Fruit fly (Drosophila melanogaster) whole organism, embryonic: ENCODE data around the gene CG8176.
A peak's percentile ranks its signal among the peaks of the same experiment; 100 is the strongest.

ENCODE experiments used
- Awh ChIP-seq: fragments of 200-800 bp; sonication (Bioruptor generic); IDR thresholded peaks from 2 replicates; pipeline ENCODE4, ENCODE4 v1.3.6; 2022; ENCODE audit warnings: missing biosample characterization, missing genetic modification characterization
- BEAF-32 ChIP-seq: fragments of 200-800 bp; sonication (Bioruptor generic); optimal IDR thresholded peaks from 3 replicates; lab custom pipeline; 2017; ENCODE audit warnings: missing biosample characterization, missing genetic modification characterization, mild to moderate bottlenecking, moderate library complexity, missing genetic modification reagents
- CG10267 ChIP-seq: fragments of 200-800 bp; sonication (Bioruptor generic); optimal IDR thresholded peaks from 2 replicates; lab custom pipeline; 2018; ENCODE audit warnings: missing biosample characterization, mild to moderate bottlenecking, missing genetic modification characterization, moderate library complexity
- CG11696 ChIP-seq: fragments of 200-800 bp; sonication (Bioruptor generic); IDR thresholded peaks from 2 replicates; pipeline ENCODE4 v1.3.6; 2022; ENCODE audit warnings: missing biosample characterization, missing genetic modification characterization
- CG15269 ChIP-seq: fragments of 200-800 bp; sonication (Bioruptor generic); optimal IDR thresholded peaks from 2 replicates; lab custom pipeline; 2018; ENCODE audit warnings: missing biosample characterization, mild to moderate bottlenecking, missing genetic modification characterization, moderate library complexity
- CG15514 ChIP-seq: fragments of 200-800 bp; sonication (Bioruptor generic); optimal IDR thresholded peaks from 3 replicates; lab custom pipeline; 2017; ENCODE audit warnings: missing biosample characterization, missing genetic modification characterization, mild to moderate bottlenecking, moderate library complexity, missing genetic modification reagents
- CG17612 ChIP-seq: fragments of 200-800 bp; sonication (Bioruptor generic); IDR thresholded peaks from 2 replicates; pipeline ENCODE4 v1.3.6; 2022; ENCODE audit warnings: missing biosample characterization, missing genetic modification characterization
- CG2120 ChIP-seq: fragments of 200-800 bp; sonication (Bioruptor generic); optimal IDR thresholded peaks from 3 replicates; lab custom pipeline; 2016; ENCODE audit warnings: missing biosample characterization, missing genetic modification characterization
- CG3065 ChIP-seq: fragments of 200-800 bp; sonication (Bioruptor generic); optimal IDR thresholded peaks from 2 replicates; lab custom pipeline; 2016; ENCODE audit warnings: missing biosample characterization, missing genetic modification characterization
- CG4730 ChIP-seq: fragments of 200-800 bp; sonication (Bioruptor generic); IDR thresholded peaks from 2 replicates; pipeline ENCODE4 v1.3.6; 2022; ENCODE audit warnings: missing biosample characterization, missing genetic modification characterization
- CG5245 ChIP-seq: fragments of 200-800 bp; sonication (Bioruptor generic); optimal IDR thresholded peaks from 3 replicates; lab custom pipeline; 2016; ENCODE audit warnings: missing biosample characterization, missing genetic modification characterization
- CG6272 ChIP-seq: fragments of 200-800 bp; sonication (Bioruptor generic); IDR thresholded peaks from 2 replicates; pipeline ENCODE4 v1.3.6; 2022; ENCODE audit warnings: missing biosample characterization, missing genetic modification characterization
- CG6791 ChIP-seq: fragments of 200-800 bp; sonication (Bioruptor generic); IDR thresholded peaks from 3 replicates; pipeline ENCODE4 v1.3.6; 2022; ENCODE audit warnings: missing biosample characterization, missing genetic modification characterization; ENCODE audit not compliant: partially characterized antibody
- CG6813 ChIP-seq: fragments of 200-800 bp; sonication (Bioruptor generic); optimal IDR thresholded peaks from 2 replicates; lab custom pipeline; 2017; ENCODE audit warnings: missing biosample characterization, missing genetic modification characterization, mild to moderate bottlenecking, moderate library complexity, missing genetic modification reagents
- CG7271 ChIP-seq: fragments of 200-800 bp; sonication (Bioruptor generic); optimal IDR thresholded peaks from 2 replicates; lab custom pipeline; 2018; ENCODE audit warnings: missing biosample characterization, mild to moderate bottlenecking, missing genetic modification characterization, moderate library complexity
- CG9437 ChIP-seq: fragments of 200-800 bp; sonication (Bioruptor generic); optimal IDR thresholded peaks from 2 replicates; lab custom pipeline; 2018; ENCODE audit warnings: missing biosample characterization, mild to moderate bottlenecking, missing genetic modification characterization
- CHES-1-like ChIP-seq: fragments of 200-800 bp; sonication (Bioruptor generic); optimal IDR thresholded peaks from 2 replicates; lab custom pipeline; 2016; ENCODE audit warnings: missing biosample characterization, missing genetic modification characterization
- Dbx ChIP-seq: fragments of 200-800 bp; sonication (Bioruptor generic); IDR thresholded peaks from 3 replicates; pipeline ENCODE4 v1.3.6; 2022; ENCODE audit warnings: missing biosample characterization, missing genetic modification characterization
- E2f1 ChIP-seq: fragments of 200-800 bp; sonication (Bioruptor generic); IDR thresholded peaks from 2 replicates; pipeline ENCODE4 v1.3.6; 2022; ENCODE audit warnings: missing biosample characterization, missing genetic modification characterization
- HLHmδ ChIP-seq: fragments of 200-800 bp; sonication (Bioruptor generic); optimal IDR thresholded peaks from 2 replicates; lab custom pipeline; 2018; ENCODE audit warnings: missing biosample characterization, mild to moderate bottlenecking, missing genetic modification characterization, moderate library complexity
- Hr78 ChIP-seq, 2 experiments: fragments of 200-800 bp in 1 of 2; fragments of >200 bp in 1 of 2; sonication (Bioruptor generic) in 1 of 2; optimal IDR thresholded peaks; 2 replicates each; lab custom pipeline; 2017 to 2019; ENCODE audit warnings: missing biosample characterization in 2 of 2, missing genetic modification characterization in 2 of 2, mild to moderate bottlenecking in 1 of 2, moderate library complexity in 1 of 2
- Kr ChIP-seq: fragments of 200-800 bp; sonication (Bioruptor generic); optimal IDR thresholded peaks from 2 replicates; lab custom pipeline; 2017; ENCODE audit warnings: missing biosample characterization, mild to moderate bottlenecking, missing genetic modification characterization
- Med ChIP-seq: fragments of 200-800 bp; sonication (Bioruptor generic); peaks from one replicate; lab custom pipeline; 2016; ENCODE audit warnings: missing biosample characterization, missing genetic modification characterization, mild to moderate bottlenecking, inconsistent platforms, moderate library complexity
- Mrtf ChIP-seq: fragments of 200-800 bp; sonication (Bioruptor generic); IDR thresholded peaks from 3 replicates; pipeline ENCODE4 v1.3.6; 2022; ENCODE audit warnings: missing biosample characterization, missing genetic modification characterization
- Myb ChIP-seq: fragments of 200-800 bp; sonication (Bioruptor generic); optimal IDR thresholded peaks from 2 replicates; lab custom pipeline; 2016; ENCODE audit warnings: missing biosample characterization, missing genetic modification characterization
- Oaz ChIP-seq: fragments of 200-800 bp; sonication (Bioruptor generic); IDR thresholded peaks from 2 replicates; pipeline ENCODE4 v1.3.6; 2022; ENCODE audit warnings: missing biosample characterization, missing genetic modification characterization
- TFAM ChIP-seq: fragments of 200-800 bp; sonication (Bioruptor generic); optimal IDR thresholded peaks from 2 replicates; lab custom pipeline; 2017; ENCODE audit warnings: missing biosample characterization, missing genetic modification characterization, inconsistent platforms
- YL-1 ChIP-seq: fragments of 200-800 bp; sonication (Bioruptor generic); optimal IDR thresholded peaks from 3 replicates; lab custom pipeline; 2017; ENCODE audit warnings: missing biosample characterization, mild to moderate bottlenecking, missing genetic modification characterization
- amos ChIP-seq: fragments of 200-800 bp; sonication (Bioruptor generic); IDR thresholded peaks from 2 replicates; pipeline ENCODE4 v1.3.6; 2022; ENCODE audit warnings: missing biosample characterization, missing genetic modification characterization; ENCODE audit not compliant: partially characterized antibody
- bbx ChIP-seq: fragments of 200-800 bp; sonication (Bioruptor generic); IDR thresholded peaks from 2 replicates; pipeline ENCODE4 v1.3.6; 2022; ENCODE audit warnings: missing biosample characterization, missing genetic modification characterization; ENCODE audit not compliant: partially characterized antibody
- cas ChIP-seq: fragments of 200-800 bp; sonication (Bioruptor generic); IDR thresholded peaks from 2 replicates; pipeline ENCODE4 v1.3.6; 2022; ENCODE audit warnings: missing biosample characterization, missing genetic modification characterization
- dati ChIP-seq: fragments of 200-800 bp; sonication (Bioruptor generic); IDR thresholded peaks from 2 replicates; pipeline ENCODE4 v1.3.6; 2022; ENCODE audit warnings: missing biosample characterization, missing genetic modification characterization
- ems ChIP-seq: fragments of 200-800 bp; sonication (Bioruptor generic); optimal IDR thresholded peaks from 3 replicates; lab custom pipeline; 2016; ENCODE audit warnings: missing biosample characterization, missing genetic modification characterization
- eyg ChIP-seq: fragments of 200-800 bp; sonication (Bioruptor generic); optimal IDR thresholded peaks from 3 replicates; lab custom pipeline; 2016; ENCODE audit warnings: missing biosample characterization, missing genetic modification characterization
- lbe ChIP-seq: fragments of 200-800 bp; sonication (Bioruptor generic); optimal IDR thresholded peaks from 2 replicates; lab custom pipeline; 2016; ENCODE audit warnings: missing biosample characterization, mild to moderate bottlenecking, missing genetic modification characterization
- lmd ChIP-seq: fragments of 200-800 bp; sonication (Bioruptor generic); IDR thresholded peaks from 2 replicates; pipeline ENCODE4 v1.3.6; 2022; ENCODE audit warnings: missing biosample characterization, missing genetic modification characterization
- luna ChIP-seq: fragments of 200-800 bp; sonication (Bioruptor generic); optimal IDR thresholded peaks from 2 replicates; lab custom pipeline; 2016; ENCODE audit warnings: missing biosample characterization, missing genetic modification characterization
- nerfin-1 ChIP-seq: fragments of 200-800 bp; sonication (Bioruptor generic); optimal IDR thresholded peaks from 3 replicates; lab custom pipeline; 2019; ENCODE audit warnings: missing biosample characterization, mild to moderate bottlenecking, missing genetic modification characterization, moderate library complexity
- oc ChIP-seq: fragments of 200-800 bp; sonication (Bioruptor generic); optimal IDR thresholded peaks from 2 replicates; lab custom pipeline; 2018; ENCODE audit warnings: missing biosample characterization, mild to moderate bottlenecking, missing genetic modification characterization, moderate library complexity
- phol ChIP-seq: fragments of 200-800 bp; sonication (Bioruptor generic); optimal IDR thresholded peaks from 3 replicates; lab custom pipeline; 2018; ENCODE audit warnings: missing biosample characterization, mild to moderate bottlenecking, missing genetic modification characterization, moderate library complexity
- row ChIP-seq: fragments of 200-800 bp; sonication (Bioruptor generic); IDR thresholded peaks from 3 replicates; pipeline ENCODE4 v1.3.6; 2022; ENCODE audit warnings: missing biosample characterization, missing genetic modification characterization
- schlank ChIP-seq: fragments of 200-800 bp; sonication (Bioruptor generic); optimal IDR thresholded peaks from 2 replicates; lab custom pipeline; 2018; ENCODE audit warnings: missing biosample characterization, mild to moderate bottlenecking, missing genetic modification characterization
- sd ChIP-seq: fragments of 200-800 bp; sonication (Bioruptor generic); optimal IDR thresholded peaks from 3 replicates; lab custom pipeline; 2018; ENCODE audit warnings: missing biosample characterization, mild to moderate bottlenecking, missing genetic modification characterization, moderate library complexity
- ssp ChIP-seq: fragments of 200-800 bp; sonication (Bioruptor generic); IDR thresholded peaks from 2 replicates; pipeline ENCODE4 v1.3.6; 2022; ENCODE audit warnings: missing biosample characterization, missing genetic modification characterization
- tap ChIP-seq: fragments of 200-800 bp; optimal IDR thresholded peaks from 3 replicates; lab custom pipeline; 2019; ENCODE audit warnings: missing biosample characterization, mild to moderate bottlenecking, missing genetic modification characterization, moderate library complexity
- toy ChIP-seq: fragments of 200-800 bp; sonication (Bioruptor generic); IDR thresholded peaks from 2 replicates; pipeline ENCODE4 v1.3.6; 2022; ENCODE audit warnings: missing biosample characterization, missing genetic modification characterization
- trh ChIP-seq: fragments of 200-800 bp; sonication (Bioruptor generic); optimal IDR thresholded peaks from 2 replicates; lab custom pipeline; 2016; ENCODE audit warnings: missing biosample characterization, missing genetic modification characterization
- usp ChIP-seq: fragments of >200 bp; optimal IDR thresholded peaks from 2 replicates; lab custom pipeline; 2017; ENCODE audit warnings: missing biosample characterization, missing genetic modification characterization
- vvl ChIP-seq: fragments of 200-800 bp; sonication (Bioruptor generic); IDR thresholded peaks from 2 replicates; pipeline ENCODE4 v1.3.6; 2022; ENCODE audit warnings: missing biosample characterization, missing genetic modification characterization
- zen ChIP-seq: fragments of 200-800 bp; sonication (Bioruptor generic); optimal IDR thresholded peaks from 3 replicates; lab custom pipeline; 2018; ENCODE audit warnings: missing biosample characterization, mild to moderate bottlenecking, missing genetic modification characterization, moderate library complexity

CG8176 gene

dm6 chr3R:9550265-9551012 lies 34.6 kb downstream of the CG8176 start (continued):
- TF ChIP-seq ems (GFP tag; lab: Kevin White, UChicago) (no peak), Awh (GFP tag; lab: Robert Waterston, UW) (no peak), toy (GFP tag; lab: Robert Waterston, UW) (no peak), CG3065 (no peak), sd (tag; lab: Kevin White, UChicago) (peak; percentile 61), schlank (tag; lab: Kevin White, UChicago) (no peak), usp (GFP tag; lab: Kevin White, UChicago) (no peak), CG15514 (GFP tag; lab: Kevin White, UChicago) (no peak), luna (no peak), CHES-1-like (GFP tag; lab: Kevin White, UChicago) (no peak), CG2120 (GFP tag; lab: Kevin White, UChicago) (no peak), eyg (GFP tag; lab: Kevin White, UChicago) (no peak), zen (tag; lab: Kevin White, UChicago) (no peak), Myb (GFP tag; lab: Kevin White, UChicago) (no peak), TFAM (no peak), YL-1 (GFP tag; lab: Kevin White, UChicago) (no peak), lmd (GFP tag; lab: Robert Waterston, UW) (no peak), HLHmδ (GFP tag; lab: Kevin White, UChicago) (peak; percentile 41), CG11696 (GFP tag; lab: Robert Waterston, UW) (no peak), Mrtf (no peak), lbe (GFP tag; lab: Kevin White, UChicago) (peak; percentile 12), vvl (GFP tag; lab: Robert Waterston, UW) (no peak), CG17612 (no peak), CG9437 (GFP tag; lab: Kevin White, UChicago) (peak; percentile 12), Hr78 (GFP tag; optimal IDR thresholded peaks at IDR 0.05; lab: Kevin White, UChicago) (peak in 1 of 2 experiments; percentile 80), oc (tag; lab: Kevin White, UChicago) (peak; percentile 50), cas (GFP tag; lab: Robert Waterston, UW) (no peak), Dbx (no peak), Kr (GFP tag; lab: Kevin White, UChicago) (no peak), trh (no peak), dati (GFP tag; lab: Robert Waterston, UW) (no peak), nerfin-1 (tag; lab: Kevin White, UChicago) (peak; percentile 25)

dm6 chr3R:9551013-9551658 lies 35.3 kb downstream of the CG8176 start:
- no peak for TF ChIP-seq Oaz (GFP tag; lab: Robert Waterston, UW)
- TF ChIP-seq CG4730 (GFP tag; lab: Robert Waterston, UW), result no peak
- peak; percentile 85 for TF ChIP-seq CG6813 (GFP tag; lab: Kevin White, UChicago)
- no peak for TF ChIP-seq tap (tag; lab: Kevin White, UChicago)
- TF ChIP-seq CG5245 (GFP tag; lab: Kevin White, UChicago), result no peak
- TF ChIP-seq bbx, result no peak
- TF ChIP-seq CG15269 (tag; lab: Kevin White, UChicago), result peak; percentile 4
- no peak for TF ChIP-seq ssp (GFP tag; lab: Robert Waterston, UW)
- no peak for TF ChIP-seq row (GFP tag; lab: Robert Waterston, UW)
- TF ChIP-seq E2f1 (GFP tag; lab: Robert Waterston, UW), result no peak
- no peak for TF ChIP-seq CG7271 (tag; lab: Kevin White, UChicago)
- TF ChIP-seq amos (GFP tag; lab: Robert Waterston, UW), result no peak
- peak; percentile 91 for TF ChIP-seq Med
- TF ChIP-seq CG10267 (tag; lab: Kevin White, UChicago), result no peak
- no peak for TF ChIP-seq BEAF-32 (GFP tag; lab: Kevin White, UChicago)
- no peak for TF ChIP-seq CG6791 (GFP tag; lab: Robert Waterston, UW)
- TF ChIP-seq luna, result no peak
- TF ChIP-seq phol (tag; lab: Kevin White, UChicago), result no peak
- TF ChIP-seq CG6272, result no peak
